Worm (Caenorhabditis elegans): ENCODE measurements around the gene cbn-1.

The cbn-1 gene

DNA sequence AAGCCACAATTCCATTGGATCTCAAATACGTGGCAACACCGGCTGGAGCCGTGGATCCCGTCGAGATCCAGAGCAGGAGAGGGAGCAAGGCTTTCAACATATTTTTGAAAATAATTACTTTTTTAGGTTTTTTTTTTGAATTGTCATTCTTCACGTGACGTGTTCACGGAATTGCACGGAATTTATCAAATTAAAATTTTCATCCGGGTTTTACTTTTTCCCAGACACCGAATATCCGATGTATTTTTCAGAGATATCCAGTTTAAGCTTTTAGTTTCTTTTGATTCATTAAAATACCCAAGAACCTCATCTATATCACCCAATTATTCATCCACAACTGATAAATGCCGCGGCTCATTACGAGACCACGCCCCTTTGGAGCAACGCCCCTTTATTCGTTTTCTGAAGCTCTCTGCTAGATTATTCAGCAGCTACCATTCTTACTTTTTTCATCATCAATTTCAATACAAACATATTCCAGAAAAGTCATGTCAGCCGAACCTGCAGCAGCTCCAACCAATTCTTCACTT is 35.3 kb downstream of the cbn-1 start, which contains the start of the genes clec-117 and B0432.1:
clec-117 (minus strand) TSS at position 101 of the 530 bp plus-strand sequence.
B0432.1 (plus strand) TSS at position 480 of the 530 bp plus-strand sequence.
- TF ChIP-seq athp-1 (tag; optimal IDR thresholded peaks at IDR 0.05) (no peak), egl-18 (GFP tag; IDR thresholded peaks at IDR 0.05) (no peak), dpl-1 (GFP tag; optimal IDR thresholded peaks at IDR 0.05) (no peak), Y79H2A.3 (GFP tag; conservative IDR thresholded peaks at IDR 0.05) (no peak), attf-5 (GFP tag; optimal IDR thresholded peaks at IDR 0.05) (no peak), rpc-1 (optimal IDR thresholded peaks at IDR 0.05) (no peak), rpc-1 (tag; optimal IDR thresholded peaks at IDR 0.05) (no peak), ekl-4 (GFP tag; IDR thresholded peaks at IDR 0.05) (no peak), nhr-120 (GFP tag; IDR thresholded peaks at IDR 0.05) (no peak), atf-7 (tag; optimal IDR thresholded peaks at IDR 0.05) (no peak), lin-40 (tag; optimal IDR thresholded peaks at IDR 0.05) (no peak)

DNA sequence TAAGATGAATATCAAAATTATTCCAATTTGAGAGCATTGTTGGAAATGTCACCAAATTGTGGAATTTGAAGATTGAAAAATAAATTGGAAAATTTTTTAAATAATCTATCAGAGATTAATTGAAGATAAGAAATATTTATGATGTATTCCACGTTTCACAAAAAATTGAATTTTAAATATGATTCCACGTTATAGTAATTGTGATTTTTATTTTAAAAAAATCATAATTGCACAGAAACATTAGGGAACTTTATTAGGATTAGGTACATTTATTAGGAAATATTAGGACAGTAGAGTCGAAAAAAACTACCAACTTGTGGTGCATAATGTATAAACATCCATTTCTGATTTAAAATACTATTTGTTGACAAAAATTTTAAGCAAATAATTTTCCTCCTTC is 37.7 kb downstream of the cbn-1 start, which contains the start of gene B0432.11:
B0432.11 (minus strand) TSS at position 101 of the 400 bp plus-strand sequence.
- TF ChIP-seq sdz-38 (tag; optimal IDR thresholded peaks at IDR 0.05) (no peak), lin-35 (GFP tag; optimal IDR thresholded peaks at IDR 0.05) (no peak), C17E4.6 (GFP tag; IDR thresholded peaks at IDR 0.05) (no peak)

DNA sequence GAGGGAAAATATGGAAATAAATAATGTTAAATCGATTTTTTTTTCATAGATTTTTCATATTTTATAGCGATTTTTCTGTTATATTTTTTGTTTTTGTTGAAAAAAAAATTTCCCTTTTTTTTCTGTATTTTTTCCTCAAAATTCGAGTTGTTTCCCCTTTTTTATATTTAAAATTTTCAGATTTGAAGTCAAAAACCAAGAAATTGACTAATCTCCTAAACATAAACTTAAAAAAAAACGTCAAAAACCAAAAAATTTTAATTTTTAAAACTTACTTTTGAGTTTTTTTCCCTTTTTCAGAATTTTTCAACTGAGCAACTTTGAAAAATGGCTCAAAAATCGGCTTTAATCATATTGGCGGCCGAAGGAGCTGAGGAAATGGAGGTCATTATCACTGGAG is 42.0 kb downstream of the cbn-1 start, which contains the start of gene djr-1.1:
djr-1.1 (plus strand) TSS at position 301 of the 400 bp plus-strand sequence.
- TF ChIP-seq unc-62 (GFP tag; optimal IDR thresholded peaks at IDR 0.05) (no peak), ceh-27 (GFP tag; optimal IDR thresholded peaks at IDR 0.05) (no peak), ztf-3 (GFP tag; optimal IDR thresholded peaks at IDR 0.05) (no peak), F22D6.2 (tag; optimal IDR thresholded peaks at IDR 0.05) (no peak), C06A6.2 (GFP tag; conservative IDR thresholded peaks at IDR 0.05) (no peak), somi-1 (GFP tag; optimal IDR thresholded peaks at IDR 0.05) (no peak), sdz-38 (tag; optimal IDR thresholded peaks at IDR 0.05) (no peak), pha-4 (tag; optimal IDR thresholded peaks at IDR 0.05) (no peak), attf-3 (GFP tag; conservative IDR thresholded peaks at IDR 0.05) (no peak), snpc-3.4 (tag; optimal IDR thresholded peaks at IDR 0.05) (no peak), cebp-1 (GFP tag; IDR thresholded peaks at IDR 0.05) (no peak), cebp-1 (tag; optimal IDR thresholded peaks at IDR 0.05) (no peak), lin-35 (GFP tag; optimal IDR thresholded peaks at IDR 0.05) (no peak), ceh-79 (tag; optimal IDR thresholded peaks at IDR 0.05) (no peak)

DNA sequence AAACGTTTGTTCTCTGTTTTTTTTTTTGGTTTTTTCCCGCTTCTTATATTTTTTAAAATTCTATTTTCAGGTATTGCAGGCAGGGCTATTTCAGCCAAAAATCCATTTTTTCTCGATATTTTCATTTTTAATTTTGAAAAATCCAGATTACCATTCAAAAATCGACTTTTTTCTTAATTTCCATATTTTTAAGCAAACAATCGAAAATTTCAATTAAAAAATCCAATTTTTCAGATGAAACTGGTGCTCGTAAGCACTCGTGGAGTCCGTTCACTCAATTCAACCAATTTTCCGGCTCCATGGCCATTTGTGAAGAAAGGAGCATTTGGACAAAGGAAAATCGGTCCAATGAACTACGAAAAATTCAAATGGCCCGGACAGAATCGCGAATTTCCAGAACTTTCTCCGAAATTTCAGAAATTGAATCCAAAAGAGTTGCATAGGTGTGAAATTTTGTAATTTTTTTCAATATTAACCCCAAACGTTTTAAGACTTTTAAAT is 43.6 kb downstream of the cbn-1 start, which contains the start of gene mrpl-41:
mrpl-41 (plus strand) TSS at position 235 of the 501 bp plus-strand sequence.
- TF ChIP-seq hmg-20 (GFP tag; IDR thresholded peaks at IDR 0.05) (0 out of 2 replicates have a peak, but pooled peaks have one; percentile 30), tbp1 (GFP tag; optimal IDR thresholded peaks at IDR 0.05) (no peak), efl-1 (GFP tag; optimal IDR thresholded peaks at IDR 0.05) (no peak), F10E7.11 (tag; optimal IDR thresholded peaks at IDR 0.05) (peak; percentile 38), fkh-3 (tag; optimal IDR thresholded peaks at IDR 0.05) (no peak), F57C9.4 (tag; optimal IDR thresholded peaks at IDR 0.05) (peak; percentile 3), ceh-40 (GFP tag; IDR thresholded peaks at IDR 0.05) (no peak), dpff-1 (tag; optimal IDR thresholded peaks at IDR 0.05) (no peak), cebp-1 (GFP tag; IDR thresholded peaks at IDR 0.05) (no peak), cebp-1 (tag; optimal IDR thresholded peaks at IDR 0.05) (peak; percentile 28), F52B5.7 (tag; optimal IDR thresholded peaks at IDR 0.05) (peak; percentile 43), ztf-6 (GFP tag; IDR thresholded peaks at IDR 0.05) (no peak), nfyb-1 (GFP tag; IDR thresholded peaks at IDR 0.05) (no peak), ekl-4 (GFP tag; IDR thresholded peaks at IDR 0.05) (peak; percentile 53; the same call in 1 of the 2 replicates), athp-1 (tag; optimal IDR thresholded peaks at IDR 0.05) (peak; percentile 11), lin-35 (GFP tag; optimal IDR thresholded peaks at IDR 0.05) (peak in 1 of 3 experiments; percentile 21)
